Fruit fly (Drosophila melanogaster): ENCODE results near the gene Cpr64Ac.

Gene Cpr64Ac

dm6 chr3L:4221226-4221770 is 8.6 kb upstream of the Cpr64Ac start (continued):
- peak; percentile 54; the same call in 1 of the 2 replicates for TF ChIP-seq CG32532 (GFP tag; IDR thresholded peaks at IDR 0.05)
- TF ChIP-seq B-H1 (GFP tag; IDR thresholded peaks at IDR 0.05): no peak
- TF ChIP-seq CG32767 (GFP tag; IDR thresholded peaks at IDR 0.05): no peak
- 0 out of 2 replicates have a peak, but pooled peaks have one; percentile 7 for TF ChIP-seq tna (GFP tag; IDR thresholded peaks at IDR 0.05; ENCODE audit: partially characterized antibody)
- no peak for TF ChIP-seq Poxn (GFP tag; IDR thresholded peaks at IDR 0.05)
- peak; percentile 17 for TF ChIP-seq Hey (tag; optimal IDR thresholded peaks at IDR 0.05)
- 0 out of 2 replicates have a peak, but pooled peaks have one; percentile 11 for TF ChIP-seq CG10321 (GFP tag; IDR thresholded peaks at IDR 0.05)
- no peak for TF ChIP-seq CG12236 (GFP tag; optimal IDR thresholded peaks at IDR 0.05)
- peak; percentile 47 for TF ChIP-seq nom (GFP tag; optimal IDR thresholded peaks at IDR 0.05)
- TF ChIP-seq row (GFP tag; IDR thresholded peaks at IDR 0.05): peak; percentile 10; the same call in 1 of the 3 replicates
- TF ChIP-seq ssp (GFP tag; IDR thresholded peaks at IDR 0.05): no peak
- peak; percentile 18 for TF ChIP-seq gem (tag; optimal IDR thresholded peaks at IDR 0.05)
- peak; percentile 96 for TF ChIP-seq chinmo (GFP tag; IDR thresholded peaks at IDR 0.05; ENCODE audit: partially characterized antibody)
- 0 out of 2 replicates have a peak, but pooled peaks have one; percentile 15 for TF ChIP-seq E2f2 (GFP tag; IDR thresholded peaks at IDR 0.05)
- TF ChIP-seq Ptx1 (GFP tag; IDR thresholded peaks at IDR 0.05): peak; percentile 19; the same call in 1 of the 2 replicates
- TF ChIP-seq scrt (GFP tag; optimal IDR thresholded peaks at IDR 0.05): no peak
- TF ChIP-seq sug (tag; optimal IDR thresholded peaks at IDR 0.05): peak; percentile 95
- TF ChIP-seq Meics (GFP tag; optimal IDR thresholded peaks at IDR 0.05): peak; percentile 22
- TF ChIP-seq odd (GFP tag; optimal IDR thresholded peaks at IDR 0.05): peak; percentile 0
- peak; percentile 12 for TF ChIP-seq Fer3 (tag; optimal IDR thresholded peaks at IDR 0.05)
- TF ChIP-seq z (GFP tag; IDR thresholded peaks at IDR 0.05): 0 out of 3 replicates have a peak, but pooled peaks have one; percentile 28
- TF ChIP-seq CG11456 (GFP tag; IDR thresholded peaks at IDR 0.05): no peak
- peak; percentile 99 for TF ChIP-seq cwo (GFP tag; optimal IDR thresholded peaks at IDR 0.05)
- peak; percentile 34 for TF ChIP-seq Nf-YC (tag; optimal IDR thresholded peaks at IDR 0.05)
- TF ChIP-seq CG12942 (GFP tag; optimal IDR thresholded peaks at IDR 0.05): no peak
- peak; percentile 52 for TF ChIP-seq kay (GFP tag; optimal IDR thresholded peaks at IDR 0.05)
- TF ChIP-seq Atf-2 (GFP tag; optimal IDR thresholded peaks at IDR 0.05): no peak
- TF ChIP-seq grn (GFP tag; optimal IDR thresholded peaks at IDR 0.05): peak; percentile 84
- TF ChIP-seq CG1024 (GFP tag; IDR thresholded peaks at IDR 0.05): no peak
- TF ChIP-seq Atf3 (GFP tag; optimal IDR thresholded peaks at IDR 0.05): no peak
- TF ChIP-seq D19B (GFP tag; optimal IDR thresholded peaks at IDR 0.05): no peak
- no peak for TF ChIP-seq CG3065 (GFP tag; optimal IDR thresholded peaks at IDR 0.05)
- TF ChIP-seq Hr78 (GFP tag; optimal IDR thresholded peaks at IDR 0.05): peak in 1 of 2 experiments; percentile 82
- TF ChIP-seq Awh (GFP tag; IDR thresholded peaks at IDR 0.05): peak; percentile 65; the same call in 1 of the 2 replicates
- no peak for TF ChIP-seq gt (GFP tag; IDR thresholded peaks at IDR 0.05)
- TF ChIP-seq MESR4 (GFP tag; optimal IDR thresholded peaks at IDR 0.05): no peak
- no peak for TF ChIP-seq CG2712 (tag; optimal IDR thresholded peaks at IDR 0.05)
- no peak for TF ChIP-seq CG7963 (GFP tag; IDR thresholded peaks at IDR 0.05; ENCODE audit: partially characterized antibody)
- peak; percentile 99 for TF ChIP-seq sd (tag; optimal IDR thresholded peaks at IDR 0.05)
- peak; percentile 79 for TF ChIP-seq pros (GFP tag; optimal IDR thresholded peaks at IDR 0.05)

- TF ChIP-seq gce (GFP tag; IDR thresholded peaks at IDR 0.05) (no peak), CG14014 (GFP tag; IDR thresholded peaks at IDR 0.05) (no peak), CG7357 (GFP tag; IDR thresholded peaks at IDR 0.05) (no peak), CG4404 (GFP tag; IDR thresholded peaks at IDR 0.05) (no peak), Dip2 (GFP tag; IDR thresholded peaks at IDR 0.05) (no peak), CG11247 (GFP tag; IDR thresholded peaks at IDR 0.05) (no peak), Aef1 (GFP tag; IDR thresholded peaks at IDR 0.05) (no peak), CG31441 (GFP tag; IDR thresholded peaks at IDR 0.05) (no peak), CG9727 (GFP tag; optimal IDR thresholded peaks at IDR 0.05) (no peak), PHDP (tag; optimal IDR thresholded peaks at IDR 0.05) (no peak), CG12155 (GFP tag; optimal IDR thresholded peaks at IDR 0.05) (no peak), CG10321 (GFP tag; IDR thresholded peaks at IDR 0.05) (no peak), wek (GFP tag; optimal IDR thresholded peaks at IDR 0.05) (peak; percentile 28), CG1792 (GFP tag; optimal IDR thresholded peaks at IDR 0.05) (no peak)
Observed at dm6 chr3L:4220679-4221078, 8.0 kb upstream of the Cpr64Ac start.

All from whole organism, embryonic.